Worm (Caenorhabditis elegans) whole organism, mixed stage, embryonic: ENCODE measurements around the gene ndub-8.

Experiments used
- M03D4.4 ChIP-seq: sonication (generic microtip); optimal IDR thresholded peaks from 2 replicates; lab custom pipeline; 2017; ENCODE audit warnings: mild to moderate bottlenecking, missing genetic modification characterization, missing compliant biosample characterization
- ceh-39 ChIP-seq: fragments of 150-350 bp; optimal IDR thresholded peaks from 2 replicates; lab custom pipeline; 2014; ENCODE audit warnings: missing biosample characterization, missing genetic modification characterization
- cnd-1 ChIP-seq: fragments of 200-800 bp; sonication (Bioruptor generic); optimal IDR thresholded peaks from 2 replicates; lab custom pipeline; 2018; ENCODE audit warnings: mild to moderate bottlenecking, missing genetic modification characterization, missing compliant biosample characterization
- drap-1 ChIP-seq: fragments of 200-800 bp; sonication (Bioruptor generic); optimal IDR thresholded peaks from 3 replicates; lab custom pipeline; 2018; ENCODE audit warnings: mild to moderate bottlenecking, missing genetic modification characterization, missing compliant biosample characterization
- elt-1 ChIP-seq: sonication (generic microtip); optimal IDR thresholded peaks from 2 replicates; lab custom pipeline; 2017; ENCODE audit warnings: missing genetic modification characterization, mild to moderate bottlenecking, missing compliant biosample characterization, antibody characterized with exemption, moderate library complexity, borderline replicate concordance; ENCODE audit not compliant: insufficient read depth
- flh-1 ChIP-seq: fragments of 200-800 bp; sonication (Bioruptor generic); optimal IDR thresholded peaks from 2 replicates; lab custom pipeline; 2018; ENCODE audit warnings: mild to moderate bottlenecking, missing genetic modification characterization, moderate library complexity, missing compliant biosample characterization
- hlh-1 ChIP-seq: fragments of 150-350 bp; optimal IDR thresholded peaks from 2 replicates; lab custom pipeline; 2014; ENCODE audit warnings: missing biosample characterization, missing genetic modification reagents, missing genetic modification characterization
- lin-32 ChIP-seq: fragments of 200-800 bp; sonication (Bioruptor generic); optimal IDR thresholded peaks from 2 replicates; lab custom pipeline; 2018; ENCODE audit warnings: mild to moderate bottlenecking, missing genetic modification characterization, missing compliant biosample characterization
- mab-5 ChIP-seq: fragments of 150-350 bp; optimal IDR thresholded peaks from 2 replicates; lab custom pipeline; 2014; ENCODE audit warnings: missing biosample characterization, missing genetic modification characterization
- mep-1 ChIP-seq: fragments of 150-350 bp; optimal IDR thresholded peaks from 2 replicates; lab custom pipeline; 2017; ENCODE audit warnings: missing biosample characterization, missing genetic modification reagents, missing genetic modification characterization, inconsistent platforms
- nhr-12 ChIP-seq: fragments of 150-350 bp; optimal IDR thresholded peaks from 2 replicates; lab custom pipeline; 2014; ENCODE audit warnings: missing biosample characterization, missing genetic modification characterization
- nhr-2 ChIP-seq: fragments of 150-350 bp; optimal IDR thresholded peaks from 2 replicates; lab custom pipeline; 2014; ENCODE audit warnings: missing biosample characterization, missing genetic modification characterization
- nhr-237 ChIP-seq: fragments of 150-350 bp; optimal IDR thresholded peaks from 2 replicates; lab custom pipeline; 2014; ENCODE audit warnings: missing biosample characterization, missing genetic modification characterization
- nhr-28 ChIP-seq: fragments of 150-350 bp; optimal IDR thresholded peaks from 2 replicates; lab custom pipeline; 2014; ENCODE audit warnings: missing biosample characterization, missing genetic modification characterization
- nhr-76 ChIP-seq: sonication (generic microtip); optimal IDR thresholded peaks from 2 replicates; lab custom pipeline; 2017; ENCODE audit warnings: missing biosample characterization, missing genetic modification characterization
- pha-4 ChIP-seq: fragments of 150-350 bp; optimal IDR thresholded peaks from 2 replicates; lab custom pipeline; 2018; ENCODE audit warnings: missing biosample characterization, missing genetic modification reagents, missing genetic modification characterization
- sem-2 ChIP-seq: fragments of 200-800 bp; sonication (Bioruptor generic); optimal IDR thresholded peaks from 2 replicates; lab custom pipeline; 2018; ENCODE audit warnings: mild to moderate bottlenecking, missing genetic modification characterization, missing compliant biosample characterization
- snpc-4 ChIP-seq: fragments of 150-350 bp; optimal IDR thresholded peaks from 2 replicates; lab custom pipeline; 2014; ENCODE audit warnings: missing biosample characterization, missing genetic modification characterization
- sptf-1 ChIP-seq: sonication (generic microtip); optimal IDR thresholded peaks from 2 replicates; lab custom pipeline; 2017; ENCODE audit warnings: mild to moderate bottlenecking, missing genetic modification characterization, moderate library complexity, missing compliant biosample characterization
- unc-120 ChIP-seq: sonication (generic microtip); optimal IDR thresholded peaks from 2 replicates; lab custom pipeline; 2017; ENCODE audit warnings: missing genetic modification characterization, missing compliant biosample characterization; ENCODE audit not compliant: poor library complexity, severe bottlenecking
- unc-39 ChIP-seq: fragments of 150-350 bp; optimal IDR thresholded peaks from 2 replicates; lab custom pipeline; 2014; ENCODE audit warnings: missing biosample characterization, missing genetic modification characterization
- zip-8 ChIP-seq: fragments of 150-350 bp; optimal IDR thresholded peaks from 2 replicates; lab custom pipeline; 2014; ENCODE audit warnings: missing biosample characterization, missing genetic modification characterization

The ndub-8 gene

ce11 chrII:13916040-13916439 is 43.4 kb downstream of the ndub-8 start, which contains the start of gene mltn-3:
mltn-3 (plus strand) TSS chrII:13916340.
- no peak for TF ChIP-seq pha-4
- no peak for TF ChIP-seq M03D4.4 (tag; lab: Kevin White, UChicago)
- TF ChIP-seq mab-5 (tag; lab: Kevin White, UChicago): no peak
- no peak for TF ChIP-seq ceh-39
- TF ChIP-seq hlh-1 (tag; lab: Kevin White, UChicago): no peak
- no peak for TF ChIP-seq sptf-1 (tag; lab: Kevin White, UChicago)
- TF ChIP-seq nhr-12: no peak
- TF ChIP-seq flh-1 (GFP tag; lab: Kevin White, UChicago): no peak
- no peak for TF ChIP-seq lin-32 (GFP tag; lab: Kevin White, UChicago)
- TF ChIP-seq unc-120 (tag; lab: Kevin White, UChicago): no peak
- no peak for TF ChIP-seq nhr-28
- no peak for TF ChIP-seq nhr-237
- TF ChIP-seq elt-1 (tag; lab: Kevin White, UChicago): no peak
- no peak for TF ChIP-seq zip-8
- no peak for TF ChIP-seq unc-39
- TF ChIP-seq drap-1 (GFP tag; lab: Kevin White, UChicago): no peak
- TF ChIP-seq, all 35 proteins: peak for 0

DNA sequence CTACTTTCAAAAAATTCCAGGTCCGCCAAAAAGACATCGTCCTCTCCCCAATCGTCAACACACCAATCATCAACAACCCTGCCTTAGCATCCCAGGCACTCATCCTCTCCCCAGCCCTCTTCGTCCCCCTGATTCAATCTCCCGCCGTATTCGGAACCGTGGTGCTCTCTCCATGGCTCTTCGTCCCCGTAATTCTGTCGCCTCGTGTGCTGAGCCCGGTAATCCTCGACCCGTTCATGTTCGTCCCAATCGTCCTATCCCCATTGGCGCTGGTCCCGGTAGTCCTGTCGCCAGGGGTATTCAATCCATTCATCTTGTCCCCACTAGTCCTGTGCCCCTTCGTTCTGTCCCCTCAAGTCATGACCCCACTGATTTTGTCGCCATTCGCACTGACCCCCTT is 46.4 kb downstream of the ndub-8 start:
- TF ChIP-seq elt-1 (tag; lab: Kevin White, UChicago): no peak
- no peak for TF ChIP-seq nhr-76 (tag; lab: Kevin White, UChicago)
- no peak for TF ChIP-seq nhr-28
- TF ChIP-seq cnd-1 (tag; lab: Kevin White, UChicago): no peak
- no peak for TF ChIP-seq sptf-1 (tag; lab: Kevin White, UChicago)
- TF ChIP-seq sem-2 (GFP tag; lab: Kevin White, UChicago): no peak
- TF ChIP-seq M03D4.4 (tag; lab: Kevin White, UChicago): no peak
- no peak for TF ChIP-seq snpc-4 (tag; lab: Kevin White, UChicago)

- TF ChIP-seq M03D4.4 (tag; lab: Kevin White, UChicago) (no peak), nhr-2 (tag; lab: Kevin White, UChicago) (no peak), drap-1 (GFP tag; lab: Kevin White, UChicago) (no peak), mep-1 (no peak), unc-39 (no peak)
Observed at ce11 chrII:13924909-13925308, 52.2 kb downstream of the ndub-8 start, which contains the start of gene mltn-5. mltn-5 (plus strand) TSS chrII:13925209.
